Worm (Caenorhabditis elegans) whole organism, young adult: ENCODE results near the gene kin-19.

Source experiments
- D2030.7 ChIP-seq: fragments of 200-800 bp; sonication (Bioruptor generic); IDR thresholded peaks from 2 replicates; pipeline ENCODE4 v1.3.6; 2022; ENCODE audit warnings: missing genetic modification reagents, missing genetic modification characterization, missing compliant biosample characterization
- F22D6.2 ChIP-seq: sonication (generic microtip); optimal IDR thresholded peaks from 2 replicates; lab custom pipeline; 2016; ENCODE audit warnings: mild to moderate bottlenecking, missing genetic modification characterization, missing compliant biosample characterization
- F33H1.4 ChIP-seq: fragments of 200-800 bp; sonication (Bioruptor generic); IDR thresholded peaks from 2 replicates; pipeline ENCODE4 v1.3.6; 2022; ENCODE audit warnings: missing genetic modification reagents, missing genetic modification characterization, missing compliant biosample characterization
- F57C9.4 ChIP-seq: sonication (generic microtip); optimal IDR thresholded peaks from 2 replicates; lab custom pipeline; 2017; ENCODE audit warnings: mild to moderate bottlenecking, missing genetic modification characterization, missing compliant biosample characterization
- Y56A3A.18 ChIP-seq: fragments of 200-800 bp; sonication (Bioruptor generic); IDR thresholded peaks from 2 replicates; pipeline ENCODE4 v1.3.6; 2022; ENCODE audit warnings: missing genetic modification reagents, missing genetic modification characterization, missing compliant biosample characterization
- Y95B8A.8 ChIP-seq: fragments of 200-800 bp; sonication (Bioruptor generic); IDR thresholded peaks from 2 replicates; pipeline ENCODE4 v1.3.6; 2022; ENCODE audit warnings: missing genetic modification reagents, missing genetic modification characterization, missing compliant biosample characterization
- aptf-3 ChIP-seq: fragments of 200-800 bp; sonication (Bioruptor generic); IDR thresholded peaks from 2 replicates; pipeline ENCODE4 v1.3.6; 2022; ENCODE audit warnings: missing genetic modification characterization, missing compliant biosample characterization
- athp-1 ChIP-seq: sonication (generic microtip); optimal IDR thresholded peaks from 2 replicates; lab custom pipeline; 2017; ENCODE audit warnings: mild to moderate bottlenecking, missing genetic modification characterization, missing compliant biosample characterization
- attf-3 ChIP-seq: fragments of 200-800 bp; sonication (Bioruptor generic); conservative IDR thresholded peaks from 2 replicates; pipeline ENCODE4 v1.3.6; 2022; ENCODE audit warnings: missing genetic modification reagents, missing genetic modification characterization, missing compliant biosample characterization
- bed-2 ChIP-seq: fragments of 200-800 bp; sonication (Bioruptor generic); IDR thresholded peaks from 2 replicates; pipeline ENCODE4 v1.3.6; 2022; ENCODE audit warnings: missing genetic modification reagents, missing genetic modification characterization, missing compliant biosample characterization
- cebp-1 ChIP-seq, 2 experiments: fragments of 200-800 bp in 1 of 2; sonication (Bioruptor generic) in 1 of 2; sonication (generic microtip) in 1 of 2; IDR thresholded peaks in 1 of 2; optimal IDR thresholded peaks in 1 of 2; 2 replicates each; pipeline versions ENCODE4 v1.3.6 to Lab custom; 2017 to 2022; ENCODE audit warnings: missing compliant biosample characterization in 2 of 2, missing genetic modification characterization in 2 of 2, mild to moderate bottlenecking in 1 of 2, missing genetic modification reagents in 1 of 2, moderate library complexity in 1 of 2
- cebp-2 ChIP-seq: fragments of 200-800 bp; sonication (Bioruptor generic); IDR thresholded peaks from 2 replicates; pipeline ENCODE4 v1.3.6; 2022; ENCODE audit warnings: missing genetic modification characterization, missing compliant biosample characterization
- ceh-79 ChIP-seq: sonication (generic microtip); optimal IDR thresholded peaks from 2 replicates; lab custom pipeline; 2017; ENCODE audit warnings: mild to moderate bottlenecking, missing genetic modification characterization, missing compliant biosample characterization
- dox-1 ChIP-seq: fragments of 200-800 bp; sonication (Bioruptor generic); IDR thresholded peaks from 2 replicates; pipeline ENCODE4 v1.3.6; 2022; ENCODE audit warnings: missing genetic modification reagents, missing genetic modification characterization, missing compliant biosample characterization
- egrh-3 ChIP-seq: fragments of 200-800 bp; sonication (Bioruptor generic); IDR thresholded peaks from 2 replicates; pipeline ENCODE4 v1.3.6; 2022; ENCODE audit warnings: missing genetic modification reagents, missing genetic modification characterization, missing compliant biosample characterization
- ets-4 ChIP-seq: fragments of 200-800 bp; sonication (Bioruptor generic); optimal IDR thresholded peaks from 2 replicates; lab custom pipeline; 2018; ENCODE audit warnings: mild to moderate bottlenecking, missing genetic modification characterization, missing compliant biosample characterization
- hmg-1.2 ChIP-seq: fragments of 200-800 bp; sonication (Bioruptor generic); IDR thresholded peaks from 2 replicates; pipeline ENCODE4 v1.3.6; 2022; ENCODE audit warnings: missing genetic modification reagents, missing genetic modification characterization, missing compliant biosample characterization
- hrde-1 ChIP-seq: sonication (generic microtip); optimal IDR thresholded peaks from 2 replicates; lab custom pipeline; 2016; ENCODE audit warnings: missing genetic modification characterization, mild to moderate bottlenecking, missing compliant biosample characterization, moderate library complexity, missing genotype, missing genetic modification reagents, borderline replicate concordance
- lag-1 ChIP-seq: fragments of 200-800 bp; sonication (Bioruptor generic); IDR thresholded peaks from 2 replicates; pipeline ENCODE4 v1.3.6; 2022; ENCODE audit warnings: missing genetic modification reagents, missing genetic modification characterization, missing compliant biosample characterization
- let-607 ChIP-seq, 2 experiments: fragments of 200-800 bp in 1 of 2; sonication (Bioruptor generic) in 1 of 2; sonication (generic microtip) in 1 of 2; optimal IDR thresholded peaks; 2 replicates each; lab custom pipeline; 2016 to 2018; ENCODE audit warnings: mild to moderate bottlenecking in 2 of 2, missing compliant biosample characterization in 2 of 2, missing genetic modification characterization in 2 of 2, moderate library complexity in 2 of 2, missing genotype in 1 of 2
- lin-26 ChIP-seq: fragments of 200-800 bp; sonication (Bioruptor generic); IDR thresholded peaks from 2 replicates; pipeline ENCODE4 v1.3.6; 2022; ENCODE audit warnings: missing genetic modification reagents, missing genetic modification characterization, missing compliant biosample characterization
- lin-35 ChIP-seq, 3 experiments: fragments of 150-350 bp in 2 of 3; sonication (generic microtip) in 1 of 3; optimal IDR thresholded peaks; 2 replicates each; lab custom pipeline; 2014 to 2018; ENCODE audit warnings: missing biosample characterization in 3 of 3, missing genetic modification characterization in 3 of 3, missing genetic modification reagents in 3 of 3
- lin-54 ChIP-seq: fragments of 200-800 bp; sonication (Bioruptor generic); optimal IDR thresholded peaks from 2 replicates; lab custom pipeline; 2018; ENCODE audit warnings: mild to moderate bottlenecking, missing genetic modification characterization, missing compliant biosample characterization
- lsl-1 ChIP-seq: fragments of 200-800 bp; sonication (Bioruptor generic); optimal IDR thresholded peaks from 2 replicates; lab custom pipeline; 2018; ENCODE audit warnings: mild to moderate bottlenecking, missing genetic modification characterization, moderate library complexity, missing compliant biosample characterization
- madf-6 ChIP-seq: fragments of 200-800 bp; sonication (Bioruptor generic); IDR thresholded peaks from 2 replicates; pipeline ENCODE4 v1.3.6; 2022; ENCODE audit warnings: missing genetic modification reagents, missing genetic modification characterization, missing compliant biosample characterization
- nfya-2 ChIP-seq: fragments of 200-800 bp; sonication (Bioruptor generic); IDR thresholded peaks from 2 replicates; pipeline ENCODE4 v1.3.6; 2022; ENCODE audit warnings: missing genetic modification reagents, missing genetic modification characterization, missing compliant biosample characterization
- nfyb-1 ChIP-seq: fragments of 200-800 bp; sonication (Bioruptor generic); IDR thresholded peaks from 2 replicates; pipeline ENCODE4 v1.3.6; 2022; ENCODE audit warnings: missing genetic modification reagents, missing genetic modification characterization, missing compliant biosample characterization
- nhr-27 ChIP-seq: fragments of 200-800 bp; sonication (Bioruptor generic); optimal IDR thresholded peaks from 2 replicates; lab custom pipeline; 2018; ENCODE audit warnings: mild to moderate bottlenecking, missing genetic modification characterization, moderate library complexity, missing compliant biosample characterization
- rpc-1 ChIP-seq, 2 experiments: fragments of 150-350 bp in 1 of 2; sonication (generic microtip) in 1 of 2; optimal IDR thresholded peaks; 2 replicates each; lab custom pipeline; 2014 to 2018; ENCODE audit warnings: missing biosample characterization in 1 of 2, missing genetic modification characterization in 1 of 2, missing genetic modification reagents in 1 of 2, missing genotype in 1 of 2
- snpc-1.3 ChIP-seq: sonication (generic microtip); optimal IDR thresholded peaks from 2 replicates; lab custom pipeline; 2017; ENCODE audit warnings: missing genetic modification characterization, mild to moderate bottlenecking, missing compliant biosample characterization, antibody characterized with exemption, moderate library complexity, missing genotype, missing genetic modification reagents; ENCODE audit not compliant: insufficient read depth
- snpc-3.4 ChIP-seq: sonication (generic microtip); optimal IDR thresholded peaks from 2 replicates; lab custom pipeline; 2017; ENCODE audit warnings: missing genetic modification characterization, mild to moderate bottlenecking, missing compliant biosample characterization, antibody characterized with exemption, moderate library complexity, missing genotype, missing genetic modification reagents
- somi-1 ChIP-seq: fragments of 200-800 bp; sonication (Bioruptor generic); optimal IDR thresholded peaks from 2 replicates; lab custom pipeline; 2018; ENCODE audit warnings: mild to moderate bottlenecking, missing genetic modification characterization, missing compliant biosample characterization
- sptf-2 ChIP-seq: fragments of 200-800 bp; sonication (Bioruptor generic); optimal IDR thresholded peaks from 2 replicates; lab custom pipeline; 2018; ENCODE audit warnings: mild to moderate bottlenecking, missing genetic modification characterization, missing compliant biosample characterization
- zfh-2 ChIP-seq: fragments of 200-800 bp; sonication (Bioruptor generic); conservative IDR thresholded peaks from 2 replicates; pipeline ENCODE4 v1.3.6; 2022; ENCODE audit warnings: missing genetic modification reagents, missing genetic modification characterization, missing compliant biosample characterization
- ztf-3 ChIP-seq: fragments of 200-800 bp; sonication (Bioruptor generic); optimal IDR thresholded peaks from 2 replicates; lab custom pipeline; 2018; ENCODE audit warnings: mild to moderate bottlenecking, missing genetic modification characterization, missing compliant biosample characterization

Gene kin-19

DNA sequence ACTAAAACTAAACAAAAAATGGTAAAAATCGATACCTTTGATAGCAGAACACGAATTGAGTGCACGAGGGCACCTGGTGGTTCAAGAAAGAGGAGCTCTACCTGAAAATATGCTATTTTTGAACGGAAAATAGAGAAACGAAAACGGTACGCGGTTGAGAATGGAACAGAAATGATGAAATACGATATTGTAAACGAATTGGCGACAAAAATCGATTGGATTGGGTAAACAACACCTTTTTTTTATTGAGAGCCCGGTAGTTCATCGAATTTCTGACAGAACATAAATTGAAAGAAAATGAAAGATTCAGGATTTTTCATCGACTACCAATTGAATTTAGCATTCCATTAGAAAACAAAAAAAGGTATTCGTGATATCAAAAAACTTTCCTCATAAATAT is at the start of gene kin-19:
kin-19 (minus strand) TSS at position 101 of the 400 bp plus-strand sequence.
- TF ChIP-seq nfya-2 (GFP tag; lab: Robert Waterston, UW), result no peak
- TF ChIP-seq madf-6 (GFP tag; lab: Robert Waterston, UW), result 0 out of 2 replicates have a peak, but pooled peaks have one; percentile 5

DNA sequence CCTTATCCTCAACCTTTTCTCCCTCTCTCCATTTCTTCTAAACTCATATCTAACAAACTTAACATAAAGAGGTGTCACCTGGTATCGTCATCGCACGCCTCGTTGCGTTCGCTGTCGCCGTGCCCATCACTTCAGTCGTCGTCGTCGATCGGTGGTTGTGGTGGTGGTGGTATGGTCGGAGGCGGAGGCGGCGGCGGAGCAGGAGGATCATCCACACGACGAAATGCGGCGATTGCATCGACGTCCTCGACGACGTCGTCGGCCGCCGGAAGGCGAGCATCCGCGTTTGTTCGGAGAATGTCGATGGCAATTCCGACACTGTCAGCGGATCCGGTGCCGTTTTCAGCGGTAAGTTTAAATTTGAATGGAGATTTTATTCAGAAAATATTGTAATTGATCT is 47.6 kb upstream of the kin-19 start:
- 0 out of 2 replicates have a peak, but pooled peaks have one; percentile 58 for TF ChIP-seq bed-2
- peak; percentile 88 for TF ChIP-seq zfh-2 (GFP tag; lab: Robert Waterston, UW)
- TF ChIP-seq egrh-3 (GFP tag; lab: Robert Waterston, UW), result peak; percentile 58; the same call in 1 of the 2 replicates
- TF ChIP-seq lin-26, result no peak

DNA sequence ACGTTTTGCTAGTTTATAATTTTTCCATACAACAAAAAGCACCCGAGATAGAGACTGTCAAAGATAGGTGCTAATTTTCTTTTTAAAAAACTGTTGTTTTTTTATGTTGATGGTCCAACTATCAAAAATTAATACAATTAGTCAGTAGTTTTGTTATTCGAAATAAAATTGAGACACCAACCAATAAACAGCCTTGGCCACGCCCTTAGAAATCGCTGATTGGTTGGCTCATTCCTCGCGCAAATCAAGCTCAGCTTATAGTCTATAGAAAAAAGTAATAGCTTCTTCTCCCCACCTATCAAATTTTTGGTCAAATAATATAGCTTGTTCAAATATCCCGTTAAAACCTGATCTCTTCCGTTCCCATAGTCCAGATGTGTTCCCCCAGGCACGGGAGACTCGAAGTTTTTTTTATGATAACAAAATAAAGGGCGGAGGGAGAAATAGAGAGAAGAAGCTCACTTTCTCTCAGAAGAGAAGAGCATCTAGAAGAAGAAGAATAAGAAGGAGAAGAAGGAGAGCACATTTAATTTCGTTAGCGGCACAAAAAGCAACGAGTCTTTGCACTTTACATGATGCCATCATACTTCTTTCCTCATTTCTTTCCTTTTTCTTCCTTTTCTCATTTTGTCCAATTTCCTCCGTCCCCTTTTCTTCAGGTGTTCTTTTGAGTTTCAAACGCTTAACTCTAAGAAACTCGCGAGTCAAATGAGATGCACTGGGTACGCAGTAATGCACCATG is 45.5 kb upstream of the kin-19 start:
- TF ChIP-seq nfyb-1 (GFP tag; lab: Robert Waterston, UW) (peak; percentile 59), attf-3 (GFP tag; lab: Robert Waterston, UW) (no peak)

DNA sequence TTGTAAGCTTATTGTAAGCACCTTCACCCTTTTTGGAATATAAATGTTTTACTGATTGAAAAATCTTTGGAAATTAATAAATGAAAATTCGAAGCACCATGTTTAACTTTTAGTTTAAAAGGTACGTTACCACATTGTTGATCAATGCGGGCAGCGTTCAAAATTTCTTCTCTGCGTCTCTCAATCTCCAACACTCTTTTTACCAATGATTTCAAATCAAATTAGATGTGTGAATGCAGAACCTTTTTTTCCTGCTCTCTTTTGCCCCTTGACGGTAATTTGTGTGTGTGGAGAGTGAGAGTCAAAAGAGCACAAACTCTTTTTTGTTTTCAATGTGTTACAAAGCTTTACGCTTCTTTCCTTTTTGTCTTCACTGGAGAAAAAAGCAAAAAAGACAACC is 37.5 kb upstream of the kin-19 start:
- TF ChIP-seq cebp-2 (GFP tag; lab: Robert Waterston, UW), result no peak
- TF ChIP-seq F57C9.4 (tag; lab: Kevin White, UChicago), result no peak
- peak; percentile 51 for TF ChIP-seq hmg-1.2 (GFP tag; lab: Robert Waterston, UW)

DNA sequence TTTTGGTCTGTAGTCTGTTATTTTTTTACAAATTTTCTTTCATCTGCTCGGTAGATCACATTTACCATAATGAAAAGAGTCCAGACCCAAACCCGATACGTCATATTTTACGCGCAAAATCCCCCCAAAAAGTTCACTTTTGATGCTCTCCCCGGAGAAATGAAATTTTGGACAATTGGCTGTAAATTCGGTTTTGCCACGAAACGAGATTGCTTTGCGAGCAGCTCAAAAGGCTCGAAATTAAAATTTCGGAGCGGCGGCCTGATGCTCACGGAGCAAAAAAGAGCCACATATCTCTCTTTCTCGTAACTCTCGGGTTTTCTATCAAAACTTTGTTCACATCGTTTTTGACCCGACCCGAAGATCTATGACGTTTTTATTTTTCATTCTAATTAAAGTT is 36.8 kb upstream of the kin-19 start:
- TF ChIP-seq hrde-1 (tag; lab: Kevin White, UChicago), result no peak
- TF ChIP-seq athp-1, result no peak
- TF ChIP-seq lag-1 (GFP tag; lab: Robert Waterston, UW), result no peak
- no peak for TF ChIP-seq ets-4 (GFP tag; lab: Kevin White, UChicago)
- TF ChIP-seq egrh-3 (GFP tag; lab: Robert Waterston, UW), result no peak
- TF ChIP-seq ztf-3 (GFP tag; lab: Kevin White, UChicago), result no peak
- TF ChIP-seq madf-6 (GFP tag; lab: Robert Waterston, UW), result no peak
- TF ChIP-seq Y95B8A.8 (GFP tag; lab: Robert Waterston, UW), result no peak

DNA sequence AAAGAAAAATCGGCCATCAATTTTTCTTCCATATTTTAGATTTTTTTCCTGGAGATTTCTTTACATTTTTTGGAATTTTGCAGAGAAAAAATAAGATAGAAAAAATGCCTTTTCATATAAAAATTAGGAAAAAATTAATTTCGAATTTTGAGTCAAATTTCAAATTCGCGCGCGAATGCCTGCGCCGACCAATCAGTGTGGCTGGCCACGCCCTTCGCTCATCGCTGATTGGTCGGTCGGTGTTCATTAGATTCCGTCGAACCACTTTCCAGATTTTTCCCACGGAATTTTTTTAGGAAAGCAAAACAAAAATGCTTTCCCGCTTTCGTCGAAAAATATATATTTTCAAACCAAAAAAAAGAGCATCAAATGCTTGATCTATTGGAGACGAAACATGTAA is 34.0 kb upstream of the kin-19 start:
- TF ChIP-seq rpc-1 (optimal IDR thresholded peaks at IDR 0.05; lab: Kevin White, UChicago) (no peak), rpc-1 (tag; optimal IDR thresholded peaks at IDR 0.05; lab: Kevin White, UChicago) (no peak), nfyb-1 (GFP tag; lab: Robert Waterston, UW) (peak; percentile 55; the same call in 1 of the 2 replicates), sptf-2 (GFP tag; lab: Kevin White, UChicago) (no peak)

DNA sequence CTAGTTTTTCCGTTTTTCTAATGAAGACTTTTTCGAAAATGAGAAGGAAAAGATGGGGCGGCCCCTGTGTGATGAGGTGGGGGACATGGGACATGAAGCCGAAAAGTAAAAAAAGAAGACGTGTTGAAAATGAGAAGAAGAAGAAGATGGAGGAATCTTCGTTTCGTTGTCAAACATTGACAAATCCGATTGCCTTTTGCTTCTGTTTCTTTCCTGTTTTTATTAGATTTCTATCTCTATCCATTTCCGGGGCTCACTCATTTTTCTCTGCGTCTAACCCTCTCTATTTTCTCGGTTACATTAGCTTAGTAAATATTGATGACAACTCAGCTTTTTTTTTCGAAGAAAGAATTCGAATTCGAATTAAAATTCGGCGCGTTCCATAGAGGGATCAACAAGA is 33.3 kb upstream of the kin-19 start:
- TF ChIP-seq ceh-79 (no peak), snpc-3.4 (tag; lab: Kevin White, UChicago) (no peak), Y56A3A.18 (no peak), lin-54 (GFP tag; lab: Kevin White, UChicago) (no peak), F22D6.2 (tag; lab: Kevin White, UChicago) (no peak), ets-4 (GFP tag; lab: Kevin White, UChicago) (no peak), lin-35 (GFP tag; optimal IDR thresholded peaks at IDR 0.05; lab: Kevin White, UChicago) (no peak), let-607 (tag; optimal IDR thresholded peaks at IDR 0.05; lab: Kevin White, UChicago) (no peak), dox-1 (GFP tag; lab: Robert Waterston, UW) (no peak), nhr-27 (no peak), D2030.7 (GFP tag; lab: Robert Waterston, UW) (no peak), snpc-1.3 (no peak), somi-1 (no peak), cebp-1 (GFP tag; IDR thresholded peaks at IDR 0.05; lab: Robert Waterston, UW) (no peak), cebp-1 (tag; optimal IDR thresholded peaks at IDR 0.05; lab: Kevin White, UChicago) (no peak), F33H1.4 (GFP tag; lab: Robert Waterston, UW) (no peak), aptf-3 (GFP tag; lab: Robert Waterston, UW) (no peak), lsl-1 (GFP tag; lab: Kevin White, UChicago) (no peak)
